Worm (Caenorhabditis elegans): ENCODE measurements around the gene T21E8.6.
A peak's percentile ranks its signal among the peaks of the same experiment; 100 is the strongest.

The T21E8.6 gene

DNA sequence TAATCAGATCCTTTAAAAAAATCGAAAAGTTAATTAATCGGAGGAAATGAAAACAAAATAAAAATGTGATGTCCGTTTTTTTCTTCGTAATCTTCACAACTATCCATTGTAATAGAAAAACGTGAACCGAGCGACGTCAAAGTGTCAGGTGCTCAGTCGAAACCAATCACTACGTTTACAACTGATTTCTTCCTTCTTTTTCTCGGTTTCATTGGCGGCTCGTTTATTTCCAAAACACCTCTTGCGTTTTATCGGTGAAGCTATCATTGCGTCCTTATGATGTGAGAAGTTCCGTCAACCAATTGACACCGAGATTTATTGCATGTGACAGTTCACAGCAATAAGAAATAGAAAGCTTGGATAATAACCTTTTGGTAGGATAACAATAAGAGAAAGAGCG, 28.8 kb upstream of the T21E8.6 start:
- TF ChIP-seq unc-62 (GFP tag; optimal IDR thresholded peaks at IDR 0.05) (no peak), lsy-2 (tag; optimal IDR thresholded peaks at IDR 0.05) (peak in 1 of 2 experiments; percentile 44), lin-13 (GFP tag; optimal IDR thresholded peaks at IDR 0.05) (peak; percentile 2), lin-39 (tag; optimal IDR thresholded peaks at IDR 0.05) (no peak), sptf-1 (tag; optimal IDR thresholded peaks at IDR 0.05) (no peak), egl-13 (tag; optimal IDR thresholded peaks at IDR 0.05) (no peak), mdl-1 (tag; optimal IDR thresholded peaks at IDR 0.05) (no peak), ceh-63 (GFP tag; optimal IDR thresholded peaks at IDR 0.05) (no peak), alr-1 (tag; optimal IDR thresholded peaks at IDR 0.05; ENCODE audit: borderline replicate concordance) (no peak), nhr-76 (tag; optimal IDR thresholded peaks at IDR 0.05) (no peak), nhr-19 (GFP tag; conservative IDR thresholded peaks at IDR 0.05) (peak; percentile 41), nhr-84 (tag; optimal IDR thresholded peaks at IDR 0.05) (no peak), ztf-11 (tag; optimal IDR thresholded peaks at IDR 0.05) (no peak), lin-15B (tag; optimal IDR thresholded peaks at IDR 0.05) (no peak), ceh-82 (tag; optimal IDR thresholded peaks at IDR 0.05) (no peak), nhr-20 (tag; optimal IDR thresholded peaks at IDR 0.05) (peak; percentile 31), nhr-71 (tag; optimal IDR thresholded peaks at IDR 0.05) (peak; percentile 78), xbp-1 (tag; optimal IDR thresholded peaks at IDR 0.05) (no peak), ztf-4 (tag; optimal IDR thresholded peaks at IDR 0.05) (no peak), unc-130 (tag; optimal IDR thresholded peaks at IDR 0.05) (peak; percentile 59), tbx-2 (tag; optimal IDR thresholded peaks at IDR 0.05) (peak; percentile 21), lin-14 (GFP tag; optimal IDR thresholded peaks at IDR 0.05) (peak; percentile 81), hpl-2 (GFP tag; optimal IDR thresholded peaks at IDR 0.05) (no peak), efl-1 (optimal IDR thresholded peaks at IDR 0.05) (no peak), efl-1 (GFP tag; optimal IDR thresholded peaks at IDR 0.05 in 1 of 2) (peak in 1 of 2 experiments; percentile 13), skn-1 (tag; optimal IDR thresholded peaks at IDR 0.05) (no peak), rnt-1 (tag; optimal IDR thresholded peaks at IDR 0.05) (peak; percentile 80), nhr-85 (tag) (no peak), nhr-237 (tag; optimal IDR thresholded peaks at IDR 0.05) (no peak), aly-2 (tag; optimal IDR thresholded peaks at IDR 0.05) (no peak), ceh-90 (tag; optimal IDR thresholded peaks at IDR 0.05) (no peak), hlh-17 (GFP tag; optimal IDR thresholded peaks at IDR 0.05; ENCODE audit: borderline replicate concordance) (no peak)

DNA sequence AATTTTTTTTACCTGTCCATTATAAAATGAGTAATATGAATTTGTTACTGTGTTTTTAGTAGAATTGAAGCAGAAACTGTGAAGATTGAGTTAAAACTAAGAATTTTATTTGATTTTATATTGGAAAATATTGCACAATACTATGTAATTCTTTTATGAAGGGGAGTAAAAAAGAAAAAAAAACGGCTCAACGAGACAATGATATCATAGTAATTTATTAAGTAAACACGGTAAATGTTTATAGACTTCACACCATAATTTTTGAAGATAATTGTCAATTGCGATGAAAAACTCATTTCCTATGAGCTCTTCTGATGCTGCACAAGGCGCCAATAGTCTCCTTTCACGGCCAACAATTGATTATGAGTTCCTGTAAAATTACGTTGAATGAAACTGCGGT, 22.9 kb upstream of the T21E8.6 start, which contains the start of gene pgp-5:
TSS of gene pgp-5 (minus strand) at position 87 of the 400 bp plus-strand sequence.
- TF ChIP-seq rnt-1 (tag; optimal IDR thresholded peaks at IDR 0.05) = no peak

DNA sequence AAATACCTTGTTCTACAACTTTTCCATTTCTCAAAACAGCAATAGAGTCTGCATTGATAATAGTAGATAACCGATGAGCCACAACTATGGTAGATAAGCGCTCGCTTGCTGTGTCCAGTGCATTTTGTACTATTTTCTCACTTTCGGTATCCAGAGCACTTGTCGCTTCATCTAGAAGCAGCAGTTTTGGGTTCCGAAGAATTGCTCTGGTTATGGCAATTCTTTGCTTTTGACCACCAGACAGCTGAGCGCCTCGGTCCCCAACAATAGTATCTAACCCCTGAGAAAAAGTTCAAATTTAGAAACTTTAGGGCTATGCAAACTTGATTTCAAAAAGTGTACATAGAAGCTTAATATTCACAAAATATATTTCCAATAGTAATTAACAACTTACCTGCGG, 22.5 kb upstream of the T21E8.6 start:
- TF ChIP-seq F16B12.6 (tag; optimal IDR thresholded peaks at IDR 0.05) (no peak), dpl-1 (GFP tag; optimal IDR thresholded peaks at IDR 0.05) (no peak), nhr-77 (tag; optimal IDR thresholded peaks at IDR 0.05) (no peak), egl-27 (tag; optimal IDR thresholded peaks at IDR 0.05) (no peak)

DNA sequence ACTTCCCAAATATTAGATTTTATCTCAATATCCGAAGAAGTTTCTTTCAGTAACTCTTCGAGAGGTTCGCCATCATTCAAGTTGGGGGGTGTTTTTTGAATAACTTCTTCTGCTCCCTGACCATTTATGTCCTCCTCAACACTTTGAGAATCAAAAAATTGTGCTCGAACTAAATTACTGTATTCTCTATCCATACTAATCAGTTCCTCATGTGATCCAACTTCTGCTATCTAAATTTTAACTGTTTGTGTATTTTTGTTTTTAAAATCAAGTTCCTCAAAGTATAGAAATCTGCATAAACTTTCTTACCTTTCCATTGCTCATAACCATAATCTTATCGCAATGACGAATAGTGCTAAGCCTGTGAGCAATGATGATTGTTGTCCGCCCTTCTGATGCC, 20.4 kb upstream of the T21E8.6 start:
- TF ChIP-seq nhr-85 (tag) (no peak), efl-1 (optimal IDR thresholded peaks at IDR 0.05) (no peak), efl-1 (GFP tag; optimal IDR thresholded peaks at IDR 0.05 in 1 of 2) (peak in 1 of 2 experiments; percentile 33)

DNA sequence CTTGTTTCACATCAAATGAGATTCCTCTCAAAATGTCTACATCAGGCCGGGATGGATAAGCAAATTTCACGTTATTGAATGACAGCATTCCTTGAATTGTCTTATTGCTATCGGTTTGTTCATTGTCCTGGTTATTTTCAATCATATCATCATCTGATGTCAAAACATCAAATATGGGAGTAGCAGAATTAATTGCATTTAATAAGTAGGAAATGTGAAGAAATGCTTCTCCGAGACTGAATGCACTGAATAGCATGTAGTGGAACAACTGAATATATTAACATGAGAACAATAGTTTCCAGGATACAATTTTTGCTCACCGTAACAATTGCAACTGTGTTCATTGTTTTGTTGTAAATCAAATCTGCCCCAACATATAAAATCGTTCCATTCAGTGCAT, 19.5 kb upstream of the T21E8.6 start:
- TF ChIP-seq ztf-4 (tag; optimal IDR thresholded peaks at IDR 0.05) = no peak
- TF ChIP-seq efl-3 (GFP tag; optimal IDR thresholded peaks at IDR 0.05) = no peak
- no peak for TF ChIP-seq nhr-47 (tag; optimal IDR thresholded peaks at IDR 0.05)
- TF ChIP-seq grh-1 (GFP tag; IDR thresholded peaks at IDR 0.05) = no peak
